Fruit fly (Drosophila melanogaster) whole organism, wandering third instar larva: ENCODE data around the gene PrBP.

Source experiments
- Abd-B ChIP-seq: fragments of >200 bp; optimal IDR thresholded peaks from 2 replicates; lab custom pipeline; 2017; ENCODE audit warnings: missing biosample characterization, missing genetic modification characterization
- CG32264 ChIP-seq: fragments of 200-800 bp; sonication (Bioruptor generic); optimal IDR thresholded peaks from 2 replicates; lab custom pipeline; 2016; ENCODE audit warnings: missing biosample characterization, missing genetic modification characterization
- CG9705 ChIP-seq: fragments of 200-800 bp; sonication (Bioruptor generic); optimal IDR thresholded peaks from 2 replicates; lab custom pipeline; 2018; ENCODE audit warnings: missing biosample characterization, mild to moderate bottlenecking, missing genetic modification characterization
- CrebA ChIP-seq: fragments of 200-800 bp; sonication (Bioruptor generic); optimal IDR thresholded peaks from 2 replicates; lab custom pipeline; 2016; ENCODE audit warnings: missing biosample characterization, mild to moderate bottlenecking, missing genetic modification characterization, borderline replicate concordance
- Dfd ChIP-seq: fragments of >200 bp; optimal IDR thresholded peaks from 2 replicates; lab custom pipeline; 2017; ENCODE audit warnings: missing biosample characterization, missing genetic modification characterization
- Dif ChIP-seq: fragments of 200-275, 200-300 bp; sonication (Bioruptor generic); optimal IDR thresholded peaks from 2 replicates; lab custom pipeline; 2018; ENCODE audit warnings: missing biosample characterization, missing genetic modification characterization; ENCODE audit not compliant: partially characterized antibody
- GATAd ChIP-seq: sonication (Bioruptor generic); optimal IDR thresholded peaks from 2 replicates; lab custom pipeline; 2016; ENCODE audit warnings: missing biosample characterization, missing genetic modification characterization
- HLH106 ChIP-seq: fragments of 200-800 bp; optimal IDR thresholded peaks from 3 replicates; lab custom pipeline; 2019; ENCODE audit warnings: missing biosample characterization, mild to moderate bottlenecking, missing genetic modification characterization, moderate library complexity
- Hnf4 ChIP-seq: fragments of 200-800 bp; sonication (Bioruptor generic); optimal IDR thresholded peaks from 2 replicates; lab custom pipeline; 2016; ENCODE audit warnings: missing biosample characterization, mild to moderate bottlenecking, missing genetic modification characterization
- Hr78 ChIP-seq: fragments of >200 bp; optimal IDR thresholded peaks from 2 replicates; lab custom pipeline; 2017; ENCODE audit warnings: missing biosample characterization, missing genetic modification characterization
- Hr83 ChIP-seq: fragments of 200-300 bp; sonication (Bioruptor generic); optimal IDR thresholded peaks from 2 replicates; lab custom pipeline; 2016; ENCODE audit warnings: missing biosample characterization, mild to moderate bottlenecking, missing genetic modification characterization, moderate library complexity; ENCODE audit not compliant: poor library complexity, severe bottlenecking
- Jra ChIP-seq: sonication (Bioruptor generic); optimal IDR thresholded peaks from 2 replicates; lab custom pipeline; 2016; ENCODE audit warnings: missing biosample characterization, missing genetic modification characterization
- Mio ChIP-seq: sonication (Bioruptor generic); optimal IDR thresholded peaks from 2 replicates; lab custom pipeline; 2016; ENCODE audit warnings: missing biosample characterization, missing genetic modification characterization
- Myc ChIP-seq: fragments of >200 bp; optimal IDR thresholded peaks from 2 replicates; lab custom pipeline; 2017
- N ChIP-seq: fragments of >200 bp; optimal IDR thresholded peaks from 2 replicates; lab custom pipeline; 2018; ENCODE audit warnings: missing biosample characterization, missing external identifiers, missing genetic modification characterization
- OdsH ChIP-seq: fragments of 200-800 bp; sonication (Bioruptor generic); optimal IDR thresholded peaks from 2 replicates; lab custom pipeline; 2016; ENCODE audit warnings: missing biosample characterization, mild to moderate bottlenecking, missing genetic modification characterization
- Rel ChIP-seq, 2 experiments: fragments of 200-800 bp; sonication (Bioruptor generic) in 1 of 2; optimal IDR thresholded peaks; 2 replicates in 1 of 2; 3 replicates in 1 of 2; lab custom pipeline; 2016 to 2019; ENCODE audit warnings: mild to moderate bottlenecking in 2 of 2, missing biosample characterization in 2 of 2, missing genetic modification characterization in 2 of 2, moderate library complexity in 1 of 2
- Sp1 ChIP-seq: fragments of 200-800 bp; sonication (Bioruptor generic); optimal IDR thresholded peaks from 3 replicates; lab custom pipeline; 2019; ENCODE audit warnings: missing biosample characterization, mild to moderate bottlenecking, missing genetic modification characterization, moderate library complexity
- Vsx2 ChIP-seq: fragments of 200-300, 225-300 bp; sonication (Bioruptor generic); optimal IDR thresholded peaks from 2 replicates; lab custom pipeline; 2018; ENCODE audit warnings: missing biosample characterization, missing genetic modification characterization; ENCODE audit not compliant: partially characterized antibody
- br ChIP-seq: fragments of 200-800 bp; sonication (Bioruptor generic); optimal IDR thresholded peaks from 2 replicates; lab custom pipeline; 2016; ENCODE audit warnings: missing biosample characterization, missing genetic modification characterization
- brk ChIP-seq: fragments of 200-800 bp; sonication (Bioruptor generic); optimal IDR thresholded peaks from 2 replicates; lab custom pipeline; 2016; ENCODE audit warnings: missing biosample characterization, mild to moderate bottlenecking, missing genetic modification characterization
- dl ChIP-seq, 2 experiments: fragments of 175-275, 200-275 bp in 1 of 2; fragments of 200-275 bp in 1 of 2; sonication (Bioruptor generic); optimal IDR thresholded peaks; lab custom pipeline; 2018; ENCODE audit warnings: mild to moderate bottlenecking in 2 of 2, missing biosample characterization in 2 of 2, missing genetic modification characterization in 2 of 2, moderate library complexity in 2 of 2; ENCODE audit not compliant: partially characterized antibody in 2 of 2, insufficient read depth in 1 of 2
- dmrt93B ChIP-seq: fragments of 200-800 bp; sonication (Bioruptor generic); optimal IDR thresholded peaks from 2 replicates; lab custom pipeline; 2018; ENCODE audit warnings: missing biosample characterization, mild to moderate bottlenecking, missing genetic modification characterization
- dsf ChIP-seq: sonication (Bioruptor generic); optimal IDR thresholded peaks from 2 replicates; lab custom pipeline; 2016; ENCODE audit warnings: missing biosample characterization, missing genetic modification characterization, borderline replicate concordance
- ey ChIP-seq: fragments of 200-800 bp; sonication (Bioruptor generic); optimal IDR thresholded peaks from 2 replicates; lab custom pipeline; 2016; ENCODE audit warnings: missing biosample characterization, missing genetic modification characterization
- foxo ChIP-seq, 2 experiments: fragments of 200-800 bp; sonication (Bioruptor generic); optimal IDR thresholded peaks; 2 replicates in 1 of 2; 3 replicates in 1 of 2; lab custom pipeline; 2016 to 2017; ENCODE audit warnings: missing biosample characterization in 2 of 2, missing genetic modification characterization in 2 of 2
- fru ChIP-seq: fragments of 200-800 bp; sonication (Bioruptor generic); optimal IDR thresholded peaks from 3 replicates; lab custom pipeline; 2016; ENCODE audit warnings: missing biosample characterization, mild to moderate bottlenecking, missing genetic modification characterization
- h ChIP-seq: fragments of 200-800 bp; sonication (Bioruptor generic); optimal IDR thresholded peaks from 3 replicates; lab custom pipeline; 2016; ENCODE audit warnings: missing biosample characterization, mild to moderate bottlenecking, missing genetic modification characterization
- jim ChIP-seq: fragments of 175-275, 200-325 bp; sonication (Bioruptor generic); optimal IDR thresholded peaks from 2 replicates; lab custom pipeline; 2016; ENCODE audit warnings: missing biosample characterization, mild to moderate bottlenecking, missing genetic modification characterization
- lola ChIP-seq: fragments of >200 bp; optimal IDR thresholded peaks from 2 replicates; lab custom pipeline; 2017; ENCODE audit warnings: missing biosample characterization, missing genetic modification characterization
- pan ChIP-seq: fragments of >200 bp; optimal IDR thresholded peaks from 2 replicates; lab custom pipeline; 2017
- psq ChIP-seq: fragments of 200-800 bp; sonication (Bioruptor generic); optimal IDR thresholded peaks from 3 replicates; lab custom pipeline; 2017; ENCODE audit warnings: missing biosample characterization, mild to moderate bottlenecking, missing genetic modification characterization, moderate library complexity
- rgr ChIP-seq: fragments of 200-800 bp; sonication (Bioruptor generic); optimal IDR thresholded peaks from 3 replicates; lab custom pipeline; 2016; ENCODE audit warnings: missing biosample characterization, mild to moderate bottlenecking, missing genetic modification characterization
- sage ChIP-seq: fragments of 200-800 bp; sonication (Bioruptor generic); optimal IDR thresholded peaks from 2 replicates; lab custom pipeline; 2016; ENCODE audit warnings: missing biosample characterization, mild to moderate bottlenecking, missing genetic modification characterization
- sv ChIP-seq: fragments of 200-800 bp; sonication (Bioruptor generic); optimal IDR thresholded peaks from 3 replicates; lab custom pipeline; 2016; ENCODE audit warnings: missing biosample characterization, missing genetic modification characterization
- tai ChIP-seq: sonication (Bioruptor generic); optimal IDR thresholded peaks from 2 replicates; lab custom pipeline; 2016; ENCODE audit warnings: missing biosample characterization, missing genetic modification characterization
- usp ChIP-seq: fragments of >200 bp; optimal IDR thresholded peaks from 2 replicates; lab custom pipeline; 2017; ENCODE audit warnings: missing biosample characterization, missing genetic modification characterization
- woc ChIP-seq: sonication (Bioruptor generic); optimal IDR thresholded peaks from 2 replicates; lab custom pipeline; 2016; ENCODE audit warnings: missing biosample characterization, mild to moderate bottlenecking, missing genetic modification characterization

PrBP gene

DNA sequence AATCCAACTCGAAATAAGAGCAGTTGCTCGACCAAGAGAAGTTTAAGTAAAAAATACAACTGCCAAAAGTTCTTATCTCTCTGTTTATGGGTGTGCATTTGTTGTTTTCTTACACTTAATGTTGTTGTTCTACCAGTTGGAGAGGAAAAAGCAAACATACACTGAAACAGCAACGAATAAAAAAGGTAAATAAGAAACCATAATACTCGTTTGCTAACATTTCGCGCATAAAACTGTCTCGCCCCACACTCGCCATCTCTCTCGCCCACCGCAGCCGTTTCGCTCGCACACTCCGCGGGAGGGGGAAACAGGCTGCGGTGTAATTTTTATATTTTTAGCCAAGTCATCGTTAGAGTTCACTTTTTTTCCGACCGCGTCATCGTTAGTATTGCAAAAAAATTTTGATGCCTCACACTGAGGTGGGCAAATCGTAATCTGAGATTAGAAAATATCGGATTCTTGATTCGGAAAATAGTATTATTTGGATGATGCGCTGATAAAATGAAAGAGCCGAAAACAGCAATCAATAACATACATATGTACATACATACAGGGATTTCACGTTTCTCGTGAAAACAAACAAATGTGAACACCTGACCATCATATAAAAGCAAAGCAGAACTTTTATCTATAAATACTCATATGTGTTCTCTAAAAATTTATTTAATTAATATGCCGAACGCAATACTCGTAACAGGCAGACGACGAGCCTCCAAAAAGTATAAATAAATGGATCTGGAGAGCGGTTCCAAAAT, 6.8 kb upstream of the PrBP start:
- TF ChIP-seq dsf (GFP tag; lab: Kevin White, UChicago) (peak; percentile 51), h (GFP tag; lab: Kevin White, UChicago) (peak; percentile 71), rgr (GFP tag; lab: Kevin White, UChicago) (peak; percentile 75), woc (GFP tag; lab: Kevin White, UChicago) (peak; percentile 30), Hnf4 (GFP tag; lab: Kevin White, UChicago) (peak; percentile 87), Rel (GFP tag; optimal IDR thresholded peaks at IDR 0.05; lab: Kevin White, UChicago) (no peak), Rel (tag; optimal IDR thresholded peaks at IDR 0.05; lab: Kevin White, UChicago) (peak; percentile 63), sv (GFP tag; lab: Kevin White, UChicago) (no peak), Sp1 (GFP tag; lab: Kevin White, UChicago) (peak; percentile 62), Dif (no peak), dl (GFP tag; optimal IDR thresholded peaks at IDR 0.05; lab: Kevin White, UChicago; ENCODE audit: insufficient read depth in 1 of 2, partially characterized antibody in 2 of 2) (no peak), sage (GFP tag; lab: Kevin White, UChicago) (no peak), Myc (no peak), OdsH (GFP tag; lab: Kevin White, UChicago) (peak; percentile 72), HLH106 (tag; lab: Kevin White, UChicago) (peak; percentile 36), CG9705 (GFP tag; lab: Kevin White, UChicago) (peak; percentile 33), tai (GFP tag; lab: Kevin White, UChicago) (no peak), br (GFP tag; lab: Kevin White, UChicago) (peak; percentile 74), Abd-B (no peak), psq (GFP tag; lab: Kevin White, UChicago) (peak; percentile 61), CrebA (GFP tag; lab: Kevin White, UChicago) (peak; percentile 9), fru (peak; percentile 53), lola (GFP tag; lab: Kevin White, UChicago) (no peak), N (no peak), CG32264 (no peak), jim (GFP tag; lab: Kevin White, UChicago) (peak; percentile 30), usp (GFP tag; lab: Kevin White, UChicago) (no peak), Mio (GFP tag; lab: Kevin White, UChicago) (no peak), GATAd (no peak), Dfd (no peak), Jra (GFP tag; lab: Kevin White, UChicago) (peak; percentile 58), dmrt93B (GFP tag; lab: Kevin White, UChicago) (peak; percentile 27), Hr78 (GFP tag; lab: Kevin White, UChicago) (no peak), Vsx2 (GFP tag; lab: Kevin White, UChicago) (peak; percentile 63), ey (GFP tag; lab: Kevin White, UChicago) (peak; percentile 30), Hr83 (GFP tag; lab: Kevin White, UChicago) (peak; percentile 78), foxo (GFP tag; optimal IDR thresholded peaks at IDR 0.05; lab: Kevin White, UChicago) (peak in 1 of 2 experiments; percentile 62), pan (lab: Kevin White, UChicago) (no peak), brk (GFP tag; lab: Kevin White, UChicago) (no peak)
- TF ChIP-seq, all 38 proteins: peak for 21

DNA sequence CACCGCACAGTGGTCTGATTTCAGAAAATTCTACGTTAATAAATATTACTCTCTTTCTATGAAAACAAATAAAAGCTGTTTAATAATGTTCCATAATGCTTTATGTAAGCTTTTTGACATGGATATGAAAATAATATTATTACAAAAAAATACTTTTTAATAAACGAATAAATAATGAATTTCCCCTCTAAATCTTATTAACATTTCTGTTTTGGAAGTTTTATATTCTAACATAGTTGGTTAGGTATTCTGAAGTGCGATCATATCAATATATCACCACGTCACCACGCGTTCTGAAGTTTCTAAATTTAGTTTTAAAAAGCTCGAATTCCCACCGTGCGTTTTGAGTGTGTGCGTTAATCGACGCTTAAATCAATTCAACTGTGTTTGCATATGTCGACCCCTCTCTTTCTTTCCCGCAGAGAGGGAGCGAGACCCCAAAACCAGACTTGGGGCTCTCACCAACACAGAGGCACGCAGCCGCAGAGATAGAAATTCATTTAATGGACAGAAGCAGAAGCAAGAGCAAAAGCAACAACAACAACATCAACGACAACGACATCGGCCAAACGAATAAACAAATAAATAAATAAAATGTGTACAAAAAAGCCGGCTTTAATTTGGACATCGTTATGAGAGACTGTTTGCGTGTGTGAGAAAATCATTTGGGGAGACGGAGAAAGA, 5.7 kb upstream of the PrBP start:
- no peak for TF ChIP-seq jim (GFP tag; lab: Kevin White, UChicago)
- TF ChIP-seq Rel (GFP tag; optimal IDR thresholded peaks at IDR 0.05; lab: Kevin White, UChicago), result peak; percentile 44
- no peak for TF ChIP-seq Rel (tag; optimal IDR thresholded peaks at IDR 0.05; lab: Kevin White, UChicago)
- TF ChIP-seq Abd-B, result no peak
- peak; percentile 81 for TF ChIP-seq dmrt93B (GFP tag; lab: Kevin White, UChicago)
- peak; percentile 66 for TF ChIP-seq CG9705 (GFP tag; lab: Kevin White, UChicago)
- peak; percentile 84 for TF ChIP-seq rgr (GFP tag; lab: Kevin White, UChicago)
- no peak for TF ChIP-seq Mio (GFP tag; lab: Kevin White, UChicago)
- peak; percentile 75 for TF ChIP-seq ey (GFP tag; lab: Kevin White, UChicago)
- peak; percentile 45 for TF ChIP-seq dsf (GFP tag; lab: Kevin White, UChicago)
- TF ChIP-seq HLH106 (tag; lab: Kevin White, UChicago), result peak; percentile 90
- peak in 1 of 2 experiments; percentile 82 for TF ChIP-seq dl (GFP tag; optimal IDR thresholded peaks at IDR 0.05; lab: Kevin White, UChicago; ENCODE audit: insufficient read depth in 1 of 2, partially characterized antibody in 2 of 2)
- no peak for TF ChIP-seq tai (GFP tag; lab: Kevin White, UChicago)
- peak; percentile 94 for TF ChIP-seq Sp1 (GFP tag; lab: Kevin White, UChicago)
- TF ChIP-seq h (GFP tag; lab: Kevin White, UChicago), result peak; percentile 87
- peak; percentile 70 for TF ChIP-seq sage (GFP tag; lab: Kevin White, UChicago)
- peak; percentile 84 for TF ChIP-seq brk (GFP tag; lab: Kevin White, UChicago)
- TF ChIP-seq usp (GFP tag; lab: Kevin White, UChicago), result no peak
- TF ChIP-seq Hr83 (GFP tag; lab: Kevin White, UChicago), result peak; percentile 76
- peak; percentile 83 for TF ChIP-seq Hnf4 (GFP tag; lab: Kevin White, UChicago)
- TF ChIP-seq br (GFP tag; lab: Kevin White, UChicago), result peak; percentile 78
- peak; percentile 84 for TF ChIP-seq psq (GFP tag; lab: Kevin White, UChicago)
- TF ChIP-seq lola (GFP tag; lab: Kevin White, UChicago), result no peak
- TF ChIP-seq OdsH (GFP tag; lab: Kevin White, UChicago), result peak; percentile 91
- no peak for TF ChIP-seq Vsx2 (GFP tag; lab: Kevin White, UChicago)
- no peak for TF ChIP-seq N
- TF ChIP-seq foxo (GFP tag; optimal IDR thresholded peaks at IDR 0.05; lab: Kevin White, UChicago), result peak in 1 of 2 experiments; percentile 91
- TF ChIP-seq CrebA (GFP tag; lab: Kevin White, UChicago), result peak; percentile 47
- peak; percentile 79 for TF ChIP-seq Dif
- TF ChIP-seq Myc, result no peak
- TF ChIP-seq pan (lab: Kevin White, UChicago), result no peak
- TF ChIP-seq Hr78 (GFP tag; lab: Kevin White, UChicago), result no peak
- TF ChIP-seq GATAd, result no peak
- peak; percentile 53 for TF ChIP-seq Jra (GFP tag; lab: Kevin White, UChicago)
- peak; percentile 78 for TF ChIP-seq sv (GFP tag; lab: Kevin White, UChicago)
- TF ChIP-seq CG32264, result peak; percentile 49
